Fruit fly (Drosophila melanogaster) whole organism, wandering third instar larva: ENCODE results near the gene Bruce.

ENCODE experiments used
- Abd-B ChIP-seq: fragments of >200 bp; optimal IDR thresholded peaks from 2 replicates; lab custom pipeline; 2017; ENCODE audit warnings: missing biosample characterization, missing genetic modification characterization
- CG32264 ChIP-seq: fragments of 200-800 bp; sonication (Bioruptor generic); optimal IDR thresholded peaks from 2 replicates; lab custom pipeline; 2016; ENCODE audit warnings: missing biosample characterization, missing genetic modification characterization
- CG9705 ChIP-seq: fragments of 200-800 bp; sonication (Bioruptor generic); optimal IDR thresholded peaks from 2 replicates; lab custom pipeline; 2018; ENCODE audit warnings: missing biosample characterization, mild to moderate bottlenecking, missing genetic modification characterization
- CrebA ChIP-seq: fragments of 200-800 bp; sonication (Bioruptor generic); optimal IDR thresholded peaks from 2 replicates; lab custom pipeline; 2016; ENCODE audit warnings: missing biosample characterization, mild to moderate bottlenecking, missing genetic modification characterization, borderline replicate concordance
- Dif ChIP-seq: fragments of 200-275, 200-300 bp; sonication (Bioruptor generic); optimal IDR thresholded peaks from 2 replicates; lab custom pipeline; 2018; ENCODE audit warnings: missing biosample characterization, missing genetic modification characterization; ENCODE audit not compliant: partially characterized antibody
- GATAd ChIP-seq: sonication (Bioruptor generic); optimal IDR thresholded peaks from 2 replicates; lab custom pipeline; 2016; ENCODE audit warnings: missing biosample characterization, missing genetic modification characterization
- HLH106 ChIP-seq: fragments of 200-800 bp; optimal IDR thresholded peaks from 3 replicates; lab custom pipeline; 2019; ENCODE audit warnings: missing biosample characterization, mild to moderate bottlenecking, missing genetic modification characterization, moderate library complexity
- Hnf4 ChIP-seq: fragments of 200-800 bp; sonication (Bioruptor generic); optimal IDR thresholded peaks from 2 replicates; lab custom pipeline; 2016; ENCODE audit warnings: missing biosample characterization, mild to moderate bottlenecking, missing genetic modification characterization
- Hr78 ChIP-seq: fragments of >200 bp; optimal IDR thresholded peaks from 2 replicates; lab custom pipeline; 2017; ENCODE audit warnings: missing biosample characterization, missing genetic modification characterization
- Hr83 ChIP-seq: fragments of 200-300 bp; sonication (Bioruptor generic); optimal IDR thresholded peaks from 2 replicates; lab custom pipeline; 2016; ENCODE audit warnings: missing biosample characterization, mild to moderate bottlenecking, missing genetic modification characterization, moderate library complexity; ENCODE audit not compliant: poor library complexity, severe bottlenecking
- Jra ChIP-seq: sonication (Bioruptor generic); optimal IDR thresholded peaks from 2 replicates; lab custom pipeline; 2016; ENCODE audit warnings: missing biosample characterization, missing genetic modification characterization
- Mio ChIP-seq: sonication (Bioruptor generic); optimal IDR thresholded peaks from 2 replicates; lab custom pipeline; 2016; ENCODE audit warnings: missing biosample characterization, missing genetic modification characterization
- N ChIP-seq: fragments of >200 bp; optimal IDR thresholded peaks from 2 replicates; lab custom pipeline; 2018; ENCODE audit warnings: missing biosample characterization, missing external identifiers, missing genetic modification characterization
- OdsH ChIP-seq: fragments of 200-800 bp; sonication (Bioruptor generic); optimal IDR thresholded peaks from 2 replicates; lab custom pipeline; 2016; ENCODE audit warnings: missing biosample characterization, mild to moderate bottlenecking, missing genetic modification characterization
- Rel ChIP-seq, 2 experiments: fragments of 200-800 bp; sonication (Bioruptor generic) in 1 of 2; optimal IDR thresholded peaks; 2 replicates in 1 of 2; 3 replicates in 1 of 2; lab custom pipeline; 2016 to 2019; ENCODE audit warnings: mild to moderate bottlenecking in 2 of 2, missing biosample characterization in 2 of 2, missing genetic modification characterization in 2 of 2, moderate library complexity in 1 of 2
- Sp1 ChIP-seq: fragments of 200-800 bp; sonication (Bioruptor generic); optimal IDR thresholded peaks from 3 replicates; lab custom pipeline; 2019; ENCODE audit warnings: missing biosample characterization, mild to moderate bottlenecking, missing genetic modification characterization, moderate library complexity
- Vsx2 ChIP-seq: fragments of 200-300, 225-300 bp; sonication (Bioruptor generic); optimal IDR thresholded peaks from 2 replicates; lab custom pipeline; 2018; ENCODE audit warnings: missing biosample characterization, missing genetic modification characterization; ENCODE audit not compliant: partially characterized antibody
- br ChIP-seq: fragments of 200-800 bp; sonication (Bioruptor generic); optimal IDR thresholded peaks from 2 replicates; lab custom pipeline; 2016; ENCODE audit warnings: missing biosample characterization, missing genetic modification characterization
- brk ChIP-seq: fragments of 200-800 bp; sonication (Bioruptor generic); optimal IDR thresholded peaks from 2 replicates; lab custom pipeline; 2016; ENCODE audit warnings: missing biosample characterization, mild to moderate bottlenecking, missing genetic modification characterization
- dl ChIP-seq, 2 experiments: fragments of 175-275, 200-275 bp in 1 of 2; fragments of 200-275 bp in 1 of 2; sonication (Bioruptor generic); optimal IDR thresholded peaks; lab custom pipeline; 2018; ENCODE audit warnings: mild to moderate bottlenecking in 2 of 2, missing biosample characterization in 2 of 2, missing genetic modification characterization in 2 of 2, moderate library complexity in 2 of 2; ENCODE audit not compliant: partially characterized antibody in 2 of 2, insufficient read depth in 1 of 2
- dmrt93B ChIP-seq: fragments of 200-800 bp; sonication (Bioruptor generic); optimal IDR thresholded peaks from 2 replicates; lab custom pipeline; 2018; ENCODE audit warnings: missing biosample characterization, mild to moderate bottlenecking, missing genetic modification characterization
- dsf ChIP-seq: sonication (Bioruptor generic); optimal IDR thresholded peaks from 2 replicates; lab custom pipeline; 2016; ENCODE audit warnings: missing biosample characterization, missing genetic modification characterization, borderline replicate concordance
- ey ChIP-seq: fragments of 200-800 bp; sonication (Bioruptor generic); optimal IDR thresholded peaks from 2 replicates; lab custom pipeline; 2016; ENCODE audit warnings: missing biosample characterization, missing genetic modification characterization
- foxo ChIP-seq, 2 experiments: fragments of 200-800 bp; sonication (Bioruptor generic); optimal IDR thresholded peaks; 2 replicates in 1 of 2; 3 replicates in 1 of 2; lab custom pipeline; 2016 to 2017; ENCODE audit warnings: missing biosample characterization in 2 of 2, missing genetic modification characterization in 2 of 2
- fru ChIP-seq: fragments of 200-800 bp; sonication (Bioruptor generic); optimal IDR thresholded peaks from 3 replicates; lab custom pipeline; 2016; ENCODE audit warnings: missing biosample characterization, mild to moderate bottlenecking, missing genetic modification characterization
- h ChIP-seq: fragments of 200-800 bp; sonication (Bioruptor generic); optimal IDR thresholded peaks from 3 replicates; lab custom pipeline; 2016; ENCODE audit warnings: missing biosample characterization, mild to moderate bottlenecking, missing genetic modification characterization
- jim ChIP-seq: fragments of 175-275, 200-325 bp; sonication (Bioruptor generic); optimal IDR thresholded peaks from 2 replicates; lab custom pipeline; 2016; ENCODE audit warnings: missing biosample characterization, mild to moderate bottlenecking, missing genetic modification characterization
- lola ChIP-seq: fragments of >200 bp; optimal IDR thresholded peaks from 2 replicates; lab custom pipeline; 2017; ENCODE audit warnings: missing biosample characterization, missing genetic modification characterization
- pan ChIP-seq: fragments of >200 bp; optimal IDR thresholded peaks from 2 replicates; lab custom pipeline; 2017
- psq ChIP-seq: fragments of 200-800 bp; sonication (Bioruptor generic); optimal IDR thresholded peaks from 3 replicates; lab custom pipeline; 2017; ENCODE audit warnings: missing biosample characterization, mild to moderate bottlenecking, missing genetic modification characterization, moderate library complexity
- rgr ChIP-seq: fragments of 200-800 bp; sonication (Bioruptor generic); optimal IDR thresholded peaks from 3 replicates; lab custom pipeline; 2016; ENCODE audit warnings: missing biosample characterization, mild to moderate bottlenecking, missing genetic modification characterization
- sage ChIP-seq: fragments of 200-800 bp; sonication (Bioruptor generic); optimal IDR thresholded peaks from 2 replicates; lab custom pipeline; 2016; ENCODE audit warnings: missing biosample characterization, mild to moderate bottlenecking, missing genetic modification characterization
- sv ChIP-seq: fragments of 200-800 bp; sonication (Bioruptor generic); optimal IDR thresholded peaks from 3 replicates; lab custom pipeline; 2016; ENCODE audit warnings: missing biosample characterization, missing genetic modification characterization
- tai ChIP-seq: sonication (Bioruptor generic); optimal IDR thresholded peaks from 2 replicates; lab custom pipeline; 2016; ENCODE audit warnings: missing biosample characterization, missing genetic modification characterization
- usp ChIP-seq: fragments of >200 bp; optimal IDR thresholded peaks from 2 replicates; lab custom pipeline; 2017; ENCODE audit warnings: missing biosample characterization, missing genetic modification characterization
- woc ChIP-seq: sonication (Bioruptor generic); optimal IDR thresholded peaks from 2 replicates; lab custom pipeline; 2016; ENCODE audit warnings: missing biosample characterization, mild to moderate bottlenecking, missing genetic modification characterization

The Bruce gene

dm6 chr3R:10265552-10266137, 65.5 kb downstream of the Bruce start:
- TF ChIP-seq br (peak; percentile 53), brk (GFP tag; lab: Kevin White, UChicago) (peak; percentile 75), fru (GFP tag; lab: Kevin White, UChicago) (peak; percentile 76), Sp1 (GFP tag; lab: Kevin White, UChicago) (peak; percentile 80), CG32264 (GFP tag; lab: Kevin White, UChicago) (no peak), Jra (GFP tag; lab: Kevin White, UChicago) (no peak), GATAd (GFP tag; lab: Kevin White, UChicago) (peak; percentile 0), rgr (GFP tag; lab: Kevin White, UChicago) (peak; percentile 72), dmrt93B (peak; percentile 53), CrebA (GFP tag; lab: Kevin White, UChicago) (peak; percentile 25), woc (GFP tag; lab: Kevin White, UChicago) (peak; percentile 52), tai (GFP tag; lab: Kevin White, UChicago) (peak; percentile 3), sage (GFP tag; lab: Kevin White, UChicago) (peak; percentile 59), Hr83 (GFP tag; lab: Kevin White, UChicago) (peak; percentile 10), OdsH (GFP tag; lab: Kevin White, UChicago) (peak; percentile 75), Rel (GFP tag; optimal IDR thresholded peaks at IDR 0.05; lab: Kevin White, UChicago) (no peak), Rel (tag; optimal IDR thresholded peaks at IDR 0.05; lab: Kevin White, UChicago) (no peak), h (peak; percentile 63), psq (GFP tag; lab: Kevin White, UChicago) (peak; percentile 74), sv (peak; percentile 48), HLH106 (tag; lab: Kevin White, UChicago) (peak; percentile 80), usp (GFP tag; lab: Kevin White, UChicago) (no peak), CG9705 (GFP tag; lab: Kevin White, UChicago) (peak; percentile 38), Hnf4 (no peak), foxo (GFP tag; optimal IDR thresholded peaks at IDR 0.05; lab: Kevin White, UChicago) (peak in 1 of 2 experiments; percentile 85), ey (GFP tag; lab: Kevin White, UChicago) (peak; percentile 57), dsf (GFP tag; lab: Kevin White, UChicago) (peak; percentile 8)

- TF ChIP-seq dmrt93B: no peak
- no peak for TF ChIP-seq Mio (GFP tag; lab: Kevin White, UChicago)
- no peak for TF ChIP-seq CG9705 (GFP tag; lab: Kevin White, UChicago)
- TF ChIP-seq Hr78 (GFP tag; lab: Kevin White, UChicago): no peak
- no peak for TF ChIP-seq CrebA (GFP tag; lab: Kevin White, UChicago)
- TF ChIP-seq ey (GFP tag; lab: Kevin White, UChicago): no peak
- no peak for TF ChIP-seq jim (GFP tag; lab: Kevin White, UChicago)
- TF ChIP-seq GATAd (GFP tag; lab: Kevin White, UChicago): no peak
- TF ChIP-seq HLH106 (tag; lab: Kevin White, UChicago): no peak
- no peak for TF ChIP-seq tai (GFP tag; lab: Kevin White, UChicago)
- no peak for TF ChIP-seq rgr (GFP tag; lab: Kevin White, UChicago)
- no peak for TF ChIP-seq fru (GFP tag; lab: Kevin White, UChicago)
- no peak for TF ChIP-seq dl (GFP tag; optimal IDR thresholded peaks at IDR 0.05; lab: Kevin White, UChicago; ENCODE audit: insufficient read depth in 1 of 2, partially characterized antibody in 2 of 2)
- TF ChIP-seq br: no peak
- TF ChIP-seq Hr83 (GFP tag; lab: Kevin White, UChicago): no peak
- no peak for TF ChIP-seq pan
- no peak for TF ChIP-seq Hnf4
- no peak for TF ChIP-seq CG32264 (GFP tag; lab: Kevin White, UChicago)
- no peak for TF ChIP-seq woc (GFP tag; lab: Kevin White, UChicago)
- TF ChIP-seq sage (GFP tag; lab: Kevin White, UChicago): no peak
Observed at dm6 chr3R:10264601-10265421, 66.3 kb downstream of the Bruce start.

dm6 chr3R:10263972-10264536, 67.1 kb downstream of the Bruce start, which contains the start of gene Nuak:
Nuak (plus strand) TSS chr3R:10264306.
- TF ChIP-seq CG32264 (GFP tag; lab: Kevin White, UChicago) (peak; percentile 73), Abd-B (no peak), N (GFP tag; lab: Kevin White, UChicago) (no peak), fru (GFP tag; lab: Kevin White, UChicago) (peak; percentile 86), OdsH (GFP tag; lab: Kevin White, UChicago) (peak; percentile 78), dmrt93B (peak; percentile 75), Sp1 (GFP tag; lab: Kevin White, UChicago) (peak; percentile 65), Hr78 (GFP tag; lab: Kevin White, UChicago) (no peak), h (peak; percentile 88), psq (GFP tag; lab: Kevin White, UChicago) (peak; percentile 67), Jra (GFP tag; lab: Kevin White, UChicago) (peak; percentile 73), Hnf4 (peak; percentile 88), HLH106 (tag; lab: Kevin White, UChicago) (peak; percentile 88), pan (no peak), GATAd (GFP tag; lab: Kevin White, UChicago) (peak; percentile 76), usp (GFP tag; lab: Kevin White, UChicago) (no peak), lola (GFP tag; lab: Kevin White, UChicago) (no peak), dl (GFP tag; optimal IDR thresholded peaks at IDR 0.05; lab: Kevin White, UChicago; ENCODE audit: insufficient read depth in 1 of 2, partially characterized antibody in 2 of 2) (peak; percentile 16 to 32), Dif (GFP tag; lab: Kevin White, UChicago) (peak; percentile 86), brk (GFP tag; lab: Kevin White, UChicago) (peak; percentile 84), br (peak; percentile 81), Vsx2 (GFP tag; lab: Kevin White, UChicago) (peak; percentile 78), foxo (GFP tag; optimal IDR thresholded peaks at IDR 0.05; lab: Kevin White, UChicago) (peak in 1 of 2 experiments; percentile 97), CrebA (GFP tag; lab: Kevin White, UChicago) (peak; percentile 45), sage (GFP tag; lab: Kevin White, UChicago) (no peak)
